Fruit fly (Drosophila melanogaster): ENCODE results near the gene orb.

dm6 chr3R:23301270-23301669 is 20.6 kb upstream of the orb start:
- no peak for TF ChIP-seq Crg-1 (GFP tag; optimal IDR thresholded peaks at IDR 0.05)
- TF ChIP-seq bab1 (GFP tag; optimal IDR thresholded peaks at IDR 0.05), result no peak
- TF ChIP-seq CG7045 (GFP tag; optimal IDR thresholded peaks at IDR 0.05), result no peak
- peak; percentile 59 for TF ChIP-seq kay (GFP tag; ENCODE audit: borderline replicate concordance)
- TF ChIP-seq pad (GFP tag; optimal IDR thresholded peaks at IDR 0.05), result no peak
- TF ChIP-seq toe (GFP tag; optimal IDR thresholded peaks at IDR 0.05), result no peak
- no peak for TF ChIP-seq CG33017 (tag; optimal IDR thresholded peaks at IDR 0.05)
- no peak for TF ChIP-seq cic (GFP tag; optimal IDR thresholded peaks at IDR 0.05)
- TF ChIP-seq CG11617 (GFP tag; optimal IDR thresholded peaks at IDR 0.05), result no peak
- TF ChIP-seq ovo (GFP tag; optimal IDR thresholded peaks at IDR 0.05), result no peak
- no peak for TF ChIP-seq CG5204 (GFP tag; optimal IDR thresholded peaks at IDR 0.05)
- TF ChIP-seq CG14711 (tag; optimal IDR thresholded peaks at IDR 0.05), result no peak
- TF ChIP-seq CG7101 (tag; optimal IDR thresholded peaks at IDR 0.05), result no peak
- no peak for TF ChIP-seq Clk (GFP tag; optimal IDR thresholded peaks at IDR 0.05)

Measured in whole organism, adult.